ENCODE assay signal across 5 worm cellular contexts in the genomic region with DNA sequence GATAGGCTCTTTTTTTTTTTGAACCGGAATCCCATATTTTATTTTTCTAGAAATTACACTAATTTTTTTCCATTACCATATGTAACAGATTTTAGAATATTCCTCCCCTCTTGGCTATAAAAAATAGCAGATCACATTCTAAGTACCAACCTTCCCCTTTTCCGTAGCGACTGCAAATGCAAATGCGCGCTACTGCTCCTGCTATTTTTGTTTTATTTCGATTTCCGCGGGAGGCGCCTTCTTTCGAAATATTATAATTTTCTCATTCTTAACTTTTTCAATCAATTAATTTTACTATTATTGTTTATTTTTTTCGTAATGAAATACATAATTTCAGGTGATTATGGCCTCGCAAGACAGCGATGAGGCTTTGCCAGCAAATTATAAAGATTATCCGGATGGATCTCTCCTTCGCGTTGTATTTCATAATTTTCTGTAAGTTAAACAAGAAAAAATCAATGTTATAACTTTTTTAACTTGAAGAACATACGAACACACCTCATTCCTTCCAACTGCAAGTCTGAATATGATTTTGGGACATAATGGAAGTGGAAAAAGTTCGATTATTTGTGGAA.
TF ChIP-seq lines count a peak whose summit lies in the region.

Gene smc-5, plus strand, starts transcription at position 332 of the 575 bp plus-strand sequence.

TF ChIP-seq in whole organism, L1 larva, 84 proteins besides CTCF, POLR2A, EP300 and RAD21 (continues in another document):
- peak; percentile 71 for TF ChIP-seq isw-1 (GFP tag; IDR thresholded peaks at IDR 0.05; lab: Robert Waterston, UW)
- peak; percentile 51 for TF ChIP-seq mef-2 (tag; optimal IDR thresholded peaks at IDR 0.05; lab: Kevin White, UChicago)
- peak in 1 of 2 experiments; percentile 48 for TF ChIP-seq ztf-11 (tag; optimal IDR thresholded peaks at IDR 0.05; lab: Kevin White, UChicago)
- TF ChIP-seq elt-3 (tag; optimal IDR thresholded peaks at IDR 0.05; lab: Kevin White, UChicago), result peak in 1 of 6 experiments; percentile 80
- peak; percentile 82 to 91 (median 84) for TF ChIP-seq dpl-1 (GFP tag; optimal IDR thresholded peaks at IDR 0.05; lab: Kevin White, UChicago)
- TF ChIP-seq unc-98 (GFP tag; IDR thresholded peaks at IDR 0.05; lab: Robert Waterston, UW), result peak; percentile 25; the same call in 1 of the 2 replicates
- no peak for TF ChIP-seq nhr-76 (tag; optimal IDR thresholded peaks at IDR 0.05; lab: Kevin White, UChicago)
- TF ChIP-seq nhr-20 (tag; optimal IDR thresholded peaks at IDR 0.05; lab: Kevin White, UChicago), result peak; percentile 66
- TF ChIP-seq unc-130 (tag; optimal IDR thresholded peaks at IDR 0.05; lab: Kevin White, UChicago), result peak; percentile 45
- TF ChIP-seq nhr-237 (tag; optimal IDR thresholded peaks at IDR 0.05; lab: Kevin White, UChicago), result no peak
- TF ChIP-seq mab-9 (GFP tag; IDR thresholded peaks at IDR 0.05; lab: Robert Waterston, UW), result no peak
- peak; percentile 56 for TF ChIP-seq xbp-1 (tag; optimal IDR thresholded peaks at IDR 0.05; lab: Kevin White, UChicago)
- peak; percentile 28 for TF ChIP-seq aly-2 (tag; optimal IDR thresholded peaks at IDR 0.05; lab: Kevin White, UChicago)
- peak; percentile 65 for TF ChIP-seq F16B12.6 (tag; optimal IDR thresholded peaks at IDR 0.05; lab: Kevin White, UChicago)
- peak; percentile 75 for TF ChIP-seq fkh-8 (tag; optimal IDR thresholded peaks at IDR 0.05; lab: Kevin White, UChicago)
- peak; percentile 39 for TF ChIP-seq dsc-1 (tag; optimal IDR thresholded peaks at IDR 0.05; lab: Kevin White, UChicago)

TF ChIP-seq in whole organism, L3 larva, 47 proteins besides CTCF, POLR2A, EP300 and RAD21 (continues in another document):
- peak; percentile 57 for TF ChIP-seq skn-1 (tag; optimal IDR thresholded peaks at IDR 0.05; lab: Kevin White, UChicago)
- TF ChIP-seq nfya-1 (tag; optimal IDR thresholded peaks at IDR 0.05; lab: Kevin White, UChicago; ENCODE audit: insufficient read depth), result peak; percentile 81
- no peak for TF ChIP-seq nhr-12 (tag; optimal IDR thresholded peaks at IDR 0.05; lab: Kevin White, UChicago)
- TF ChIP-seq lsy-12 (tag; optimal IDR thresholded peaks at IDR 0.05; lab: Kevin White, UChicago), result no peak
- no peak for TF ChIP-seq ZK546.5 (tag; optimal IDR thresholded peaks at IDR 0.05; lab: Kevin White, UChicago)
- TF ChIP-seq R02D3.7 (tag; optimal IDR thresholded peaks at IDR 0.05; lab: Kevin White, UChicago), result peak; percentile 23
- no peak for TF ChIP-seq ceh-82 (tag; optimal IDR thresholded peaks at IDR 0.05; lab: Kevin White, UChicago)
- peak; percentile 86 for TF ChIP-seq snpc-4 (tag; optimal IDR thresholded peaks at IDR 0.05; lab: Kevin White, UChicago)
- TF ChIP-seq jun-1 (tag; optimal IDR thresholded peaks at IDR 0.05; lab: Kevin White, UChicago), result peak; percentile 2
- TF ChIP-seq hmg-11 (tag; optimal IDR thresholded peaks at IDR 0.05; lab: Kevin White, UChicago), result no peak
- TF ChIP-seq sea-2 (GFP tag; optimal IDR thresholded peaks at IDR 0.05; lab: Kevin White, UChicago), result no peak
- no peak for TF ChIP-seq fkh-2 (tag; optimal IDR thresholded peaks at IDR 0.05; lab: Kevin White, UChicago)
- TF ChIP-seq nhr-67 (tag; optimal IDR thresholded peaks at IDR 0.05; lab: Kevin White, UChicago), result no peak
- TF ChIP-seq elt-1 (tag; optimal IDR thresholded peaks at IDR 0.05; lab: Kevin White, UChicago), result no peak
- TF ChIP-seq egl-27 (tag; optimal IDR thresholded peaks at IDR 0.05; lab: Kevin White, UChicago), result no peak
- TF ChIP-seq unc-39 (tag; optimal IDR thresholded peaks at IDR 0.05; lab: Kevin White, UChicago), result no peak
- TF ChIP-seq nhr-237 (tag; optimal IDR thresholded peaks at IDR 0.05; lab: Kevin White, UChicago), result no peak
- TF ChIP-seq elt-3 (tag; optimal IDR thresholded peaks at IDR 0.05; lab: Kevin White, UChicago), result no peak

TF ChIP-seq in whole organism, early embryonic, 17 proteins besides CTCF, POLR2A, EP300 and RAD21:
- TF ChIP-seq F13C5.2 (tag; optimal IDR thresholded peaks at IDR 0.05; lab: Kevin White, UChicago) (peak; percentile 43), tbx-37 (GFP tag; conservative IDR thresholded peaks at IDR 0.05; lab: Robert Waterston, UW) (no peak), sea-1 (GFP tag; conservative IDR thresholded peaks at IDR 0.05; lab: Robert Waterston, UW) (no peak), ets-7 (tag; optimal IDR thresholded peaks at IDR 0.05; lab: Kevin White, UChicago) (no peak), tra-4 (tag; optimal IDR thresholded peaks at IDR 0.05; lab: Kevin White, UChicago) (no peak), aly-1 (tag; optimal IDR thresholded peaks at IDR 0.05; lab: Kevin White, UChicago) (no peak), ceh-13 (GFP tag; optimal IDR thresholded peaks at IDR 0.05; lab: Kevin White, UChicago) (no peak), tbx-11 (GFP tag; IDR thresholded peaks at IDR 0.05; lab: Robert Waterston, UW) (no peak), pes-1 (GFP tag; IDR thresholded peaks at IDR 0.05; lab: Robert Waterston, UW) (peak; percentile 46; the same call in 1 of the 2 replicates), B0310.2 (tag; optimal IDR thresholded peaks at IDR 0.05; lab: Kevin White, UChicago) (no peak), hmg-4 (GFP tag; optimal IDR thresholded peaks at IDR 0.05; lab: Kevin White, UChicago) (no peak)
TF ChIP-seq in whole organism, early embryonic: peak in this region for 2.

TF ChIP-seq in whole organism, midembryonic, 9 proteins besides CTCF, POLR2A, EP300 and RAD21:
- TF ChIP-seq ztf-23 (GFP tag; IDR thresholded peaks at IDR 0.05; lab: Robert Waterston, UW) (0 out of 2 replicates have a peak, but pooled peaks have one; percentile 38), ref-1 (GFP tag; conservative IDR thresholded peaks at IDR 0.05; lab: Robert Waterston, UW) (no peak), med-1 (GFP tag; optimal IDR thresholded peaks at IDR 0.05; lab: Kevin White, UChicago; ENCODE audit: insufficient read depth) (no peak), klf-2 (GFP tag; conservative IDR thresholded peaks at IDR 0.05; lab: Robert Waterston, UW) (0 out of 2 replicates have a peak, but pooled peaks have one; percentile 55), cog-1 (tag; optimal IDR thresholded peaks at IDR 0.05; lab: Kevin White, UChicago) (peak; percentile 4), T22C8.4 (GFP tag; IDR thresholded peaks at IDR 0.05; lab: Robert Waterston, UW) (0 out of 2 replicates have a peak, but pooled peaks have one; percentile 9), flt-1 (GFP tag; IDR thresholded peaks at IDR 0.05; lab: Robert Waterston, UW) (peak; percentile 56; the same call in 1 of the 2 replicates), ztf-29 (GFP tag; IDR thresholded peaks at IDR 0.05; lab: Robert Waterston, UW) (no peak), tab-1 (GFP tag; IDR thresholded peaks at IDR 0.05; lab: Robert Waterston, UW) (no peak)

TF ChIP-seq in whole organism, young adult, 124 proteins besides CTCF, POLR2A, EP300 and RAD21 (continues in another document):
- TF ChIP-seq snpc-3.4 (tag; optimal IDR thresholded peaks at IDR 0.05; lab: Kevin White, UChicago) (peak; percentile 66), repo-1 (tag; optimal IDR thresholded peaks at IDR 0.05; lab: Kevin White, UChicago) (no peak), Y53G8AR.9 (GFP tag; conservative IDR thresholded peaks at IDR 0.05; lab: Robert Waterston, UW) (no peak), ccch-3 (GFP tag; optimal IDR thresholded peaks at IDR 0.05; lab: Kevin White, UChicago) (no peak), unc-62 (GFP tag; optimal IDR thresholded peaks at IDR 0.05; lab: Kevin White, UChicago) (no peak), lin-40 (tag; optimal IDR thresholded peaks at IDR 0.05; lab: Kevin White, UChicago) (no peak), pha-4 (tag; optimal IDR thresholded peaks at IDR 0.05; lab: Kevin White, UChicago) (no peak), ZK185.1 (tag; optimal IDR thresholded peaks at IDR 0.05; lab: Kevin White, UChicago; ENCODE audit: poor library complexity, severe bottlenecking) (peak; percentile 20), rcor-1 (GFP tag; IDR thresholded peaks at IDR 0.05; lab: Robert Waterston, UW) (peak; percentile 36; the same call in 1 of the 2 replicates), ztf-25 (GFP tag; IDR thresholded peaks at IDR 0.05; lab: Robert Waterston, UW) (no peak), bed-1 (GFP tag; IDR thresholded peaks at IDR 0.05; lab: Robert Waterston, UW) (no peak), sdz-38 (tag; optimal IDR thresholded peaks at IDR 0.05; lab: Kevin White, UChicago) (no peak), madf-3 (GFP tag; IDR thresholded peaks at IDR 0.05; lab: Robert Waterston, UW) (no peak), aptf-2 (GFP tag; conservative IDR thresholded peaks at IDR 0.05; lab: Robert Waterston, UW) (no peak), ztf-18 (tag; optimal IDR thresholded peaks at IDR 0.05; lab: Kevin White, UChicago) (peak; percentile 16), F55B11.4 (tag; optimal IDR thresholded peaks at IDR 0.05; lab: Kevin White, UChicago; ENCODE audit: borderline replicate concordance, insufficient read depth) (no peak), lsl-1 (GFP tag; optimal IDR thresholded peaks at IDR 0.05; lab: Kevin White, UChicago) (peak; percentile 70), madf-6 (GFP tag; IDR thresholded peaks at IDR 0.05; lab: Robert Waterston, UW) (peak; percentile 89), nhr-179 (tag; optimal IDR thresholded peaks at IDR 0.05; lab: Kevin White, UChicago) (no peak), T26A5.8 (tag; optimal IDR thresholded peaks at IDR 0.05; lab: Kevin White, UChicago) (no peak), D2030.7 (GFP tag; IDR thresholded peaks at IDR 0.05; lab: Robert Waterston, UW) (peak; percentile 80; the same call in 1 of the 2 replicates), B0261.1 (tag; optimal IDR thresholded peaks at IDR 0.05; lab: Kevin White, UChicago) (peak; percentile 15), cebp-2 (GFP tag; IDR thresholded peaks at IDR 0.05; lab: Robert Waterston, UW) (no peak), nhr-120 (GFP tag; IDR thresholded peaks at IDR 0.05; lab: Robert Waterston, UW) (no peak), chd-7 (tag; optimal IDR thresholded peaks at IDR 0.05; lab: Kevin White, UChicago) (no peak), hmg-1.2 (GFP tag; IDR thresholded peaks at IDR 0.05; lab: Robert Waterston, UW) (peak; percentile 42; the same call in 1 of the 2 replicates), F23B12.7 (tag; optimal IDR thresholded peaks at IDR 0.05; lab: Kevin White, UChicago; ENCODE audit: insufficient read depth) (peak; percentile 88), C17E4.6 (GFP tag; IDR thresholded peaks at IDR 0.05; lab: Robert Waterston, UW) (no peak), ceh-91 (GFP tag; IDR thresholded peaks at IDR 0.05; lab: Robert Waterston, UW) (peak; percentile 80), Y67H2A.10 (GFP tag; conservative IDR thresholded peaks at IDR 0.05; lab: Robert Waterston, UW) (no peak), lag-1 (GFP tag; IDR thresholded peaks at IDR 0.05; lab: Robert Waterston, UW) (no peak), atf-7 (tag; optimal IDR thresholded peaks at IDR 0.05; lab: Kevin White, UChicago) (no peak), lin-54 (GFP tag; optimal IDR thresholded peaks at IDR 0.05; lab: Kevin White, UChicago) (peak; percentile 71), ama-1 (optimal IDR thresholded peaks at IDR 0.05; lab: Kevin White, UChicago) (no peak), ama-1 (GFP tag; optimal IDR thresholded peaks at IDR 0.05; lab: Kevin White, UChicago) (no peak), F52B5.7 (tag; optimal IDR thresholded peaks at IDR 0.05; lab: Kevin White, UChicago) (no peak)

Comparison
In these comparisons a context has a peak if more than half of its experiments do, and no peak if none do; other contexts are left out.
1. Of the 8 proteins assayed by ChIP-seq in both whole organism, young adult and whole organism, L1 larva: peak only in whole organism, young adult: none; only in whole organism, L1 larva: nhr-90; in both: dpl-1, efl-1, lin-35, snpc-4 and unc-130; in neither: 2.